Worm (Caenorhabditis elegans): ENCODE measurements around the gene ragc-1.

DNA sequence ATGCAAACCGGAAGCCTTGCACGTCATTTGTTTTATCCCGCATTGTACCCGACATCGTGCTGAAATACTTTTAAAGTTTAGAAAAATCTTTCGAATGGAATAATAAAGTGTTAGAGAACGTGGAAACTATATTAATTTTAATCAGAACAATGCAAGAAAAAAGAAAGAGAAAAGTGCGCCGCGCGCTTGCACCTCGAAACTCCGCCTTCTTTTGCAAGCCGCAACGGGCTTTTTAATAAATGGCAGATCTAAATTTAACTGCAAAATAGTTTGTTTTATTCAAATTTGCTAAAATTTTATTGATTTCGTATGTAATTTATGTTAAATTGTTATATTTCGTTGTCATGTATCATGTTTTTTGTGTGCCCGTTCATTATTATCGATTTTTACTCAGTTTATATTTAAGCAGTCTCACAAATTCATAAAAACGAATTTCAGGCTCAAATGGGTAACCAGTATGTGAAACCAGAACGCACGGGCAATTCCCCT lies 47.3 kb upstream of the ragc-1 start, which contains the start of the genes acl-3 and ndub-6:
- TF ChIP-seq ets-7 (tag; optimal IDR thresholded peaks at IDR 0.05) (no peak), hnd-1 (tag; optimal IDR thresholded peaks at IDR 0.05) (no peak), flt-1 (GFP tag; IDR thresholded peaks at IDR 0.05) (no peak), sea-1 (GFP tag; conservative IDR thresholded peaks at IDR 0.05) (no peak), hmbx-1 (tag; optimal IDR thresholded peaks at IDR 0.05) (no peak), scrt-1 (GFP tag; IDR thresholded peaks at IDR 0.05) (no peak), ama-1 (optimal IDR thresholded peaks at IDR 0.05) (no peak), tra-4 (tag; optimal IDR thresholded peaks at IDR 0.05) (no peak), F13C5.2 (tag; optimal IDR thresholded peaks at IDR 0.05) (no peak), ceh-36 (tag; optimal IDR thresholded peaks at IDR 0.05) (no peak), hmg-4 (GFP tag; optimal IDR thresholded peaks at IDR 0.05) (no peak)
